Worm (Caenorhabditis elegans) whole organism, early embryonic: ENCODE results near the gene F23D12.7.

Experiments used
- ama-1 ChIP-seq: fragments of 150-350 bp; optimal IDR thresholded peaks from 2 replicates; lab custom pipeline; 2014
- ets-7 ChIP-seq: sonication (generic microtip); optimal IDR thresholded peaks from 2 replicates; lab custom pipeline; 2016; ENCODE audit warnings: missing genotype, missing genetic modification characterization, missing compliant biosample characterization
- flt-1 ChIP-seq: fragments of 200-800 bp; sonication (Bioruptor generic); IDR thresholded peaks from 2 replicates; pipeline ENCODE4 v1.3.6; 2022; ENCODE audit warnings: missing genetic modification characterization, missing compliant biosample characterization
- sea-1 ChIP-seq: fragments of 200-800 bp; sonication (Bioruptor generic); conservative IDR thresholded peaks from 2 replicates; pipeline ENCODE4 v1.3.6; 2022; ENCODE audit warnings: missing genetic modification characterization, missing compliant biosample characterization
- tbx-11 ChIP-seq: fragments of 200-800 bp; sonication (Bioruptor generic); IDR thresholded peaks from 2 replicates; pipeline ENCODE4 v1.3.6; 2022; ENCODE audit warnings: missing genetic modification characterization, missing compliant biosample characterization

DNA sequence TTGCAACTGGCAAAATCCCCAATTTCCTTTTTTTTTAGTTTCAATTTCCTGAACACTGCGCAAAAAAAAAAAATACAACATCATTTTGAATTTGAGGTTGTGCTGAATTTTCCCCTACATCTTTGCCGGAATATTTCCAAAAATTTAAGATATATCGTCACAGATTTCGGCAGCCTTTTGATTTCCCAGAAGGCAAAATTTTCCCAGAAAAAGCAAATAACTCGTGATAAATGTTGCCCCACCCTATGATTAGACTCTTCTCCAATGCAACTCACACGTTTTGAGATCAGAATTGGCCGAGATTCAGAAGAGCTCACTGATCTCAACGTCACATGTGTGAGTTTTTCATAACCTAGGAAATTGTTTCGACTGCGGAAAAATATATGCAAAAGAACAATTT lies 38.8 kb upstream of the F23D12.7 start:
- TF ChIP-seq ama-1 (lab: Kevin White, UChicago): no peak
- TF ChIP-seq sea-1 (GFP tag; lab: Robert Waterston, UW): no peak
- no peak for TF ChIP-seq flt-1 (GFP tag; lab: Robert Waterston, UW)
- no peak for TF ChIP-seq ets-7 (tag; lab: Kevin White, UChicago)
- no peak for TF ChIP-seq tbx-11 (GFP tag; lab: Robert Waterston, UW)
